Fruit fly (Drosophila melanogaster): Measurements from ENCODE around the gene Tim9b.

dm6 chrX:19615990-19616663, 2.2 kb downstream of the Tim9b start, which contains the start of gene CG14210:
- TF ChIP-seq Abd-B (GFP tag; optimal IDR thresholded peaks at IDR 0.05): no peak
- TF ChIP-seq usp (GFP tag; optimal IDR thresholded peaks at IDR 0.05): no peak
- no peak for TF ChIP-seq h (GFP tag; optimal IDR thresholded peaks at IDR 0.05)
- no peak for TF ChIP-seq ey (GFP tag; optimal IDR thresholded peaks at IDR 0.05)
- TF ChIP-seq HLH106 (tag; optimal IDR thresholded peaks at IDR 0.05): no peak
- TF ChIP-seq tai (GFP tag; optimal IDR thresholded peaks at IDR 0.05): no peak
- TF ChIP-seq psq (GFP tag; optimal IDR thresholded peaks at IDR 0.05): no peak
- no peak for TF ChIP-seq br (GFP tag; optimal IDR thresholded peaks at IDR 0.05)

All from whole organism, wandering third instar larva.